Worm (Caenorhabditis elegans): ENCODE data around the gene rha-2.

- no peak for TF ChIP-seq flt-1 (GFP tag; IDR thresholded peaks at IDR 0.05)
- TF ChIP-seq med-1 (GFP tag; optimal IDR thresholded peaks at IDR 0.05; ENCODE audit: insufficient read depth) = no peak
- no peak for TF ChIP-seq ztf-29 (GFP tag; IDR thresholded peaks at IDR 0.05)
- TF ChIP-seq ztf-23 (GFP tag; IDR thresholded peaks at IDR 0.05) = no peak
Measured at ce11 chrIII:8596692-8597091, 17.7 kb downstream of the rha-2 start.

All from whole organism, midembryonic.